Fruit fly (Drosophila melanogaster): ENCODE data around the gene CG6380.

The CG6380 gene

DNA sequence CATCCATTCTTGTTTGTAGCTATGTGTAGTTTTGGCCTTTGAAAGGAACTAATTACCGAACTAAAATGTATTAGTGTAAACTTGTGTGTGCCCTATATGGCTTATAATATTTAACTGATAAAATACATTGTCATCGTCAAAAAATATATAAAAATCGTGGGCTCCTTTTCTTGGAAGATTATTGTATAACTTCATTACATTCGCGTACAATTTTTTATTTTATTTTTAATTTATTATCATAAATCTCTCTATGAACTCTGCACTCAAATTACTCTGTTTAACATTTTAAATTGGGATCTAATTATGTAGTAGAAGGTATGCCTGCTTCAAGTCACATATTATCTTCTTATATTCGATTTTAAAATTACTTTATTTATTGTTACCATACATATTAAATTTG is at the start of gene CG6380:
Gene CG6380, minus strand, starts transcription at position 101 of the 400 bp plus-strand sequence.
- TF ChIP-seq lmd (GFP tag; IDR thresholded peaks at IDR 0.05) (no peak), CG12659 (GFP tag; optimal IDR thresholded peaks at IDR 0.05) (no peak), bab2 (GFP tag; optimal IDR thresholded peaks at IDR 0.05) (no peak), CG7987 (GFP tag; optimal IDR thresholded peaks at IDR 0.05) (no peak), gem (tag; optimal IDR thresholded peaks at IDR 0.05) (no peak), CG13775 (GFP tag; optimal IDR thresholded peaks at IDR 0.05) (no peak), sd (tag; optimal IDR thresholded peaks at IDR 0.05) (no peak), zen (tag; optimal IDR thresholded peaks at IDR 0.05) (no peak), nau (GFP tag; optimal IDR thresholded peaks at IDR 0.05) (no peak), slbo (GFP tag; IDR thresholded peaks at IDR 0.05) (no peak), CG31365 (tag; optimal IDR thresholded peaks at IDR 0.05) (no peak), fd96Cb (tag; optimal IDR thresholded peaks at IDR 0.05) (no peak), CG6689 (GFP tag; IDR thresholded peaks at IDR 0.05) (no peak), NC2α (GFP tag; optimal IDR thresholded peaks at IDR 0.05) (no peak), tll (GFP tag; optimal IDR thresholded peaks at IDR 0.05) (no peak), CG32772 (GFP tag; IDR thresholded peaks at IDR 0.05) (no peak), zfh1 (GFP tag; IDR thresholded peaks at IDR 0.05) (no peak), esg (GFP tag; conservative IDR thresholded peaks at IDR 0.05) (no peak), CG33557 (GFP tag; optimal IDR thresholded peaks at IDR 0.05) (no peak), Sox102F (GFP tag; optimal IDR thresholded peaks at IDR 0.05) (no peak)

DNA sequence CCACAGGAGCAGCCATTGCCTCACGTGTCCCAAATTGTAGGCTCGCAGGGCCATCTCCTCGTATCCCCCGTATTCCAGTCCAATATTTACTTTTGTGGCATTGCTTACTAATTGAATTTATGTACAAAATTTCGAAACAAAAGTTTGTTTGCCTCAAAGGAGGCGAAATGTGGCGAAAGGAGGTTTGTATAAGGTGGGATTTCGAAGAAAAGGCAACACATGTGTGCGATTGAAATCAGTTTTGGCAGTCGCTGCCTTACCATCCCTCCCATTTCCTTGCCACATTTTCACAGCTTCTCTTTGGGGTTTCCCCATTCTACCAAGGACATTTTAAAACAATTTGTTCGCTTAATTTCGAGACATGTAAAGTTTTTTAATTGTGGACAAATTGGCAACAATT is 28.6 kb upstream of the CG6380 start, which contains the start of gene CG45691:
Gene CG45691, minus strand, starts transcription at position 101 of the 400 bp plus-strand sequence.
- TF ChIP-seq CG11398 (GFP tag; optimal IDR thresholded peaks at IDR 0.05) (no peak), Ets65A (GFP tag) (peak; percentile 22), cato (GFP tag; optimal IDR thresholded peaks at IDR 0.05; ENCODE audit: borderline replicate concordance) (no peak), NC2α (GFP tag; optimal IDR thresholded peaks at IDR 0.05) (no peak)

DNA sequence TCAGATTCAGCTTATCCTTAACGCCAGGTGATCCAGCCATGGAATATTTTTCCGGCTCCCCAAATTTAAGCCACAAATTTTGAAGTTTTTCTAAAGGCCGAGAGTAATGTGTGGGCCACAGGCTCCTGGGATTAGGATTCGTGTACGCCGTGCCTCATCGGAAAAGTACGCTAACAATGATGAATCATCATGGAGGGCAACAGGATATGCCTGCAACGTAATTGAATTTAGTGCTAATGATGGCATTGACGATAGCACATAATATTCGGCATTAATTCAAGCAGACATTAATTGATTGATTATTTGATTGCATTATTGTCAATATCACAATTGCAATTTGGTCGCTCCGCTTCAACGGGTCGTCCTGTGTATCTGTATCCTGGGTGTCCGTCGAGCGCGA is 19.7 kb upstream of the CG6380 start, which contains the start of gene CG34170:
Gene CG34170, minus strand, starts transcription at position 101 of the 400 bp plus-strand sequence.
- TF ChIP-seq ttk (GFP tag; IDR thresholded peaks at IDR 0.05): no peak
- no peak for TF ChIP-seq CG18476 (GFP tag; optimal IDR thresholded peaks at IDR 0.05)
- no peak for TF ChIP-seq vvl (GFP tag; IDR thresholded peaks at IDR 0.05)
- TF ChIP-seq hbn (GFP tag; IDR thresholded peaks at IDR 0.05; ENCODE audit: partially characterized antibody): no peak
- no peak for TF ChIP-seq CG13287 (GFP tag; IDR thresholded peaks at IDR 0.05; ENCODE audit: partially characterized antibody)
- no peak for TF ChIP-seq CG6791 (GFP tag; IDR thresholded peaks at IDR 0.05; ENCODE audit: partially characterized antibody)
- no peak for TF ChIP-seq btn (GFP tag; optimal IDR thresholded peaks at IDR 0.05)
- TF ChIP-seq bcd (GFP tag; optimal IDR thresholded peaks at IDR 0.05): no peak
- no peak for TF ChIP-seq CG11695 (GFP tag; IDR thresholded peaks at IDR 0.05)
- no peak for TF ChIP-seq CG9797 (GFP tag; optimal IDR thresholded peaks at IDR 0.05)
- no peak for TF ChIP-seq CG2120 (GFP tag; optimal IDR thresholded peaks at IDR 0.05)
- no peak for TF ChIP-seq cas (GFP tag; IDR thresholded peaks at IDR 0.05)
- TF ChIP-seq tx (GFP tag; optimal IDR thresholded peaks at IDR 0.05): no peak
- TF ChIP-seq CG3726 (GFP tag; IDR thresholded peaks at IDR 0.05): no peak
- no peak for TF ChIP-seq Awh (GFP tag; IDR thresholded peaks at IDR 0.05)
- no peak for TF ChIP-seq unc-4 (GFP tag; IDR thresholded peaks at IDR 0.05; ENCODE audit: partially characterized antibody)
- TF ChIP-seq amos (GFP tag; IDR thresholded peaks at IDR 0.05; ENCODE audit: partially characterized antibody): no peak
- TF ChIP-seq CoRest (tag; optimal IDR thresholded peaks at IDR 0.05): no peak

All from whole organism, embryonic.